Worm (Caenorhabditis elegans) whole organism, early embryonic: Measurements from ENCODE around the gene fli-1.

Experiments
- ama-1 ChIP-seq: fragments of 150-350 bp; optimal IDR thresholded peaks from 2 replicates; lab custom pipeline; 2014
- ceh-13 ChIP-seq: fragments of 200-800 bp; sonication (Bioruptor generic); optimal IDR thresholded peaks from 2 replicates; lab custom pipeline; 2018; ENCODE audit warnings: mild to moderate bottlenecking, missing genetic modification characterization, missing compliant biosample characterization
- hnd-1 ChIP-seq: sonication (generic microtip); optimal IDR thresholded peaks from 2 replicates; lab custom pipeline; 2016; ENCODE audit warnings: missing genetic modification characterization, missing compliant biosample characterization

DNA sequence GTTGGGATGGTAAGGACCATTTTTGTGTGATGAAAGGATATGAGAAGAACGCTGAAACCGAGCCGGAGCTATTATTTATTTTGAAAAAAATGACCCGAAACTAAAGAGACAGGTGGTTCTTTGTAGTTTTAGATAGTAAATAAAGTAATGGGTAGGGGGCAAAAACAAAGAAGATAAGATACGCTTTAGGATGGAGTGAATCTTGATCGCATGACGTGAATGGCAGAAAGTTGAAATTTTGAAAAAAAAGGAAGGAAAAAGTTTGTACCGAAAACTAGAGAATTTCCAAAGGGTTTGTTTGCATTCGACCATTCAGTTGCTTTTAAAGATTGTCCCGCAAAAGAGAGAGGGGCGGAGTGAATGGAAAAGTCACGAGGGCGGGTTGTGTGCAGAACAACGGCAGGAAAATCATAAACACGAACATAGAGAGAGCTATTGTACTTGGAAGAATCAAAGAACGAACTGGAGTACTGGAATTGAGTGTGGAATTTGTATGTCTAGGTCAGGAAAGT, 29.6 kb downstream of the fli-1 start, which contains the start of gene F22B7.9:
- TF ChIP-seq ceh-13 (no peak), ama-1 (lab: Kevin White, UChicago) (no peak), hnd-1 (tag; lab: Kevin White, UChicago) (no peak)
